In the genomic region with DNA sequence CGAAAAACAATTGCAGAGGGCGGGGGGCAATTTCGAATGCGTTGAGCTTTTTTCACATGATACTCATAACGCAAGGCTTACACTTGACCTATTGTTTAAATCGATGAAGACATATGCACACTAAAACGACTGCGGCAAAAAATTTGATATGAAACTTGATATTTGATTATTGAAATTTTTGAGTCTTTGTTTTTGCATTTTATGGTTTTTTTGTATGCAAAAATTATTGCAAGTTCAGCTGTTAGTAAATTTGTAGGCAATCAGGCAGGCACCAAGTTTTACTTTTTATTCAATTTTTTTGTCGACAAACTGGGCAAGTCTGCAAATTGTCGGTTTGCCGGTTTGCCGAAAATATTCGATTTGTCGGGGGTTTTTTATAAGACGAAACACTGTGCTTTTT, we compare ENCODE assay signal across 2 worm cellular contexts.
TF ChIP-seq lines count a peak whose summit lies in the region.

A gene (plus strand): TSS at position 301 of the 400 bp plus-strand sequence.

TF ChIP-seq in whole organism, L3 larva, 47 proteins besides CTCF, POLR2A, EP300 and RAD21:
- peak; percentile 7 for TF ChIP-seq skn-1 (tag; optimal IDR thresholded peaks at IDR 0.05; lab: Kevin White, UChicago)
- no peak for TF ChIP-seq sea-2 (GFP tag; optimal IDR thresholded peaks at IDR 0.05; lab: Kevin White, UChicago)
- TF ChIP-seq pqm-1 (tag; optimal IDR thresholded peaks at IDR 0.05; lab: Kevin White, UChicago) = no peak
- no peak for TF ChIP-seq mml-1 (tag; optimal IDR thresholded peaks at IDR 0.05; lab: Kevin White, UChicago)

TF ChIP-seq in whole organism, young adult, 124 proteins besides CTCF, POLR2A, EP300 and RAD21:
- TF ChIP-seq ccch-3 (GFP tag; optimal IDR thresholded peaks at IDR 0.05; lab: Kevin White, UChicago) (no peak), Y53G8AR.9 (GFP tag; conservative IDR thresholded peaks at IDR 0.05; lab: Robert Waterston, UW) (0 out of 2 replicates have a peak, but pooled peaks have one; percentile 40)
